Fruit fly (Drosophila melanogaster): ENCODE data around the gene CG6996.

CG6996 gene

dm6 chr3L:20193748-20194058 lies 13.6 kb upstream of the CG6996 start (continued):
- TF ChIP-seq crol (GFP tag; IDR thresholded peaks at IDR 0.05): no peak
- TF ChIP-seq bsh (GFP tag; optimal IDR thresholded peaks at IDR 0.05): no peak
- TF ChIP-seq p53 (GFP tag; optimal IDR thresholded peaks at IDR 0.05): no peak
- TF ChIP-seq repo (GFP tag; optimal IDR thresholded peaks at IDR 0.05): no peak
- TF ChIP-seq vfl (GFP tag; optimal IDR thresholded peaks at IDR 0.05): no peak
- no peak for TF ChIP-seq Usf (GFP tag; optimal IDR thresholded peaks at IDR 0.05)
- TF ChIP-seq Deaf1 (tag; optimal IDR thresholded peaks at IDR 0.05): peak; percentile 22
- TF ChIP-seq sob (GFP tag; IDR thresholded peaks at IDR 0.05): no peak
- TF ChIP-seq Neu2 (GFP tag; optimal IDR thresholded peaks at IDR 0.05; ENCODE audit: borderline replicate concordance): no peak
- TF ChIP-seq CG18599 (GFP tag; optimal IDR thresholded peaks at IDR 0.05): peak; percentile 8
- TF ChIP-seq CG15011 (GFP tag; optimal IDR thresholded peaks at IDR 0.05): no peak
- TF ChIP-seq CG10321 (GFP tag; IDR thresholded peaks at IDR 0.05): no peak
- TF ChIP-seq Jarid2 (GFP tag; optimal IDR thresholded peaks at IDR 0.05): no peak
- no peak for TF ChIP-seq sna (GFP tag; IDR thresholded peaks at IDR 0.05; ENCODE audit: partially characterized antibody)
- TF ChIP-seq gro (GFP tag; optimal IDR thresholded peaks at IDR 0.05): peak; percentile 7
- TF ChIP-seq CG12219 (GFP tag; optimal IDR thresholded peaks at IDR 0.05): no peak
- TF ChIP-seq CG17802 (tag; optimal IDR thresholded peaks at IDR 0.05): no peak

- peak; percentile 29 for TF ChIP-seq CG4424 (GFP tag; optimal IDR thresholded peaks at IDR 0.05)
- peak; percentile 37 for TF ChIP-seq Blimp-1 (GFP tag; optimal IDR thresholded peaks at IDR 0.05)
- no peak for TF ChIP-seq en (GFP tag; optimal IDR thresholded peaks at IDR 0.05)
- TF ChIP-seq lbe (GFP tag; optimal IDR thresholded peaks at IDR 0.05): peak; percentile 48
- no peak for TF ChIP-seq CG5180 (GFP tag; optimal IDR thresholded peaks at IDR 0.05)
- TF ChIP-seq MESR4 (GFP tag; optimal IDR thresholded peaks at IDR 0.05): no peak
- TF ChIP-seq dmrt11E (tag; optimal IDR thresholded peaks at IDR 0.05): peak; percentile 41
- no peak for TF ChIP-seq lov (optimal IDR thresholded peaks at IDR 0.05)
- 0 out of 3 replicates have a peak, but pooled peaks have one; percentile 17 for TF ChIP-seq lov (GFP tag; IDR thresholded peaks at IDR 0.05)
- TF ChIP-seq CG4282 (GFP tag; optimal IDR thresholded peaks at IDR 0.05): no peak
- TF ChIP-seq CG12769 (tag; optimal IDR thresholded peaks at IDR 0.05): peak; percentile 72
- peak; percentile 59; the same call in 2 of the 3 replicates for TF ChIP-seq tgo (GFP tag; IDR thresholded peaks at IDR 0.05)
- peak; percentile 70; the same call in 1 of the 3 replicates for TF ChIP-seq so (GFP tag; IDR thresholded peaks at IDR 0.05)
- TF ChIP-seq CG1233 (GFP tag; optimal IDR thresholded peaks at IDR 0.05): peak; percentile 48
- 0 out of 2 replicates have a peak, but pooled peaks have one; percentile 22 for TF ChIP-seq CG4404 (GFP tag; IDR thresholded peaks at IDR 0.05)
- no peak for TF ChIP-seq shn (GFP tag; optimal IDR thresholded peaks at IDR 0.05)
- peak; percentile 59 for TF ChIP-seq CG2120 (GFP tag; optimal IDR thresholded peaks at IDR 0.05)
- TF ChIP-seq CG2202 (tag; optimal IDR thresholded peaks at IDR 0.05): no peak
- 0 out of 3 replicates have a peak, but pooled peaks have one; percentile 38 for TF ChIP-seq H15 (GFP tag; IDR thresholded peaks at IDR 0.05)
- TF ChIP-seq sc (optimal IDR thresholded peaks at IDR 0.05): no peak
- TF ChIP-seq sc (GFP tag; optimal IDR thresholded peaks at IDR 0.05): peak; percentile 2
- TF ChIP-seq jumu (GFP tag; optimal IDR thresholded peaks at IDR 0.05): peak; percentile 21
- TF ChIP-seq dmrt99B (tag; optimal IDR thresholded peaks at IDR 0.05): peak; percentile 15
- peak; percentile 37 for TF ChIP-seq tio (GFP tag; optimal IDR thresholded peaks at IDR 0.05)
- no peak for TF ChIP-seq Sry-δ (GFP tag; optimal IDR thresholded peaks at IDR 0.05)
- no peak for TF ChIP-seq Neu2 (GFP tag; optimal IDR thresholded peaks at IDR 0.05; ENCODE audit: borderline replicate concordance)
- TF ChIP-seq CG14050 (GFP tag; IDR thresholded peaks at IDR 0.05): peak; percentile 29; the same call in 1 of the 3 replicates
- TF ChIP-seq CG14014 (GFP tag; IDR thresholded peaks at IDR 0.05): peak; percentile 65
- TF ChIP-seq Hand (GFP tag; optimal IDR thresholded peaks at IDR 0.05): no peak
- no peak for TF ChIP-seq CG3163 (GFP tag; optimal IDR thresholded peaks at IDR 0.05)
- TF ChIP-seq corto (GFP tag; optimal IDR thresholded peaks at IDR 0.05): no peak
- no peak for TF ChIP-seq CG6272 (GFP tag; IDR thresholded peaks at IDR 0.05)
- TF ChIP-seq sens-2 (GFP tag; IDR thresholded peaks at IDR 0.05): no peak
- TF ChIP-seq ken (GFP tag; IDR thresholded peaks at IDR 0.05): 0 out of 3 replicates have a peak, but pooled peaks have one; percentile 42
- peak; percentile 45; the same call in 1 of the 2 replicates for TF ChIP-seq Atf6 (GFP tag; IDR thresholded peaks at IDR 0.05)
Observed at dm6 chr3L:20194731-20195130, 12.6 kb upstream of the CG6996 start.

Measured in whole organism, embryonic.